Worm (Caenorhabditis elegans) whole organism, L1 larva: ENCODE results near the gene ZK637.15.

Source experiments
- ceh-82 ChIP-seq, 3 experiments: fragments of 150-350 bp in 1 of 3; sonication (generic microtip) in 2 of 3; optimal IDR thresholded peaks; 2 replicates each; lab custom pipeline; 2014 to 2017; ENCODE audit warnings: missing biosample characterization in 3 of 3, missing genetic modification characterization in 3 of 3
- ceh-88 ChIP-seq: fragments of 200-800 bp; sonication (Bioruptor generic); IDR thresholded peaks from 2 replicates; pipeline ENCODE4 v1.3.6; 2022; ENCODE audit warnings: missing genetic modification characterization, missing compliant biosample characterization
- egl-27 ChIP-seq, 2 experiments: fragments of 150-350 bp in 1 of 2; sonication (generic microtip); optimal IDR thresholded peaks; 3 replicates each; lab custom pipeline; 2017 to 2018; ENCODE audit warnings: missing biosample characterization in 2 of 2, missing genetic modification characterization in 2 of 2, missing genetic modification reagents in 2 of 2
- ets-5 ChIP-seq: fragments of 200-800 bp; sonication (Bioruptor generic); IDR thresholded peaks from 2 replicates; pipeline ENCODE4 v1.3.6; 2022; ENCODE audit warnings: missing genetic modification characterization, missing compliant biosample characterization
- nhr-237 ChIP-seq: fragments of 150-350 bp; optimal IDR thresholded peaks from 2 replicates; lab custom pipeline; 2014; ENCODE audit warnings: missing biosample characterization, missing genetic modification characterization
- nhr-84 ChIP-seq: sonication (generic microtip); optimal IDR thresholded peaks from 2 replicates; lab custom pipeline; 2017; ENCODE audit warnings: missing biosample characterization, missing genetic modification characterization

ce11 chrIII:8886309-8886708, 33.6 kb upstream of the ZK637.15 start:
- TF ChIP-seq nhr-84 (tag; lab: Kevin White, UChicago) (no peak), ets-5 (no peak), ceh-82 (tag; optimal IDR thresholded peaks at IDR 0.05; lab: Kevin White, UChicago) (peak in 1 of 3 experiments; percentile 5), egl-27 (tag; optimal IDR thresholded peaks at IDR 0.05; lab: Kevin White, UChicago) (no peak), nhr-237 (tag; lab: Kevin White, UChicago) (no peak), ceh-88 (GFP tag; lab: Robert Waterston, UW) (no peak)
